Fruit fly (Drosophila melanogaster): ENCODE data around the gene CG13843.

- TF ChIP-seq Blimp-1 (GFP tag; optimal IDR thresholded peaks at IDR 0.05) (no peak), Lpt (GFP tag; optimal IDR thresholded peaks at IDR 0.05) (no peak), Smox (GFP tag; optimal IDR thresholded peaks at IDR 0.05) (no peak), Hr4 (GFP tag; optimal IDR thresholded peaks at IDR 0.05) (no peak), Hr39 (GFP tag; optimal IDR thresholded peaks at IDR 0.05) (no peak), esn (GFP tag; optimal IDR thresholded peaks at IDR 0.05) (no peak)
These were observed 40.6 kb downstream of the CG13843 start for dm6 chr3R:22649859-22650258.

Data from whole organism, prepupa.